Fruit fly (Drosophila melanogaster): ENCODE data around the gene cindr.

cindr gene

DNA sequence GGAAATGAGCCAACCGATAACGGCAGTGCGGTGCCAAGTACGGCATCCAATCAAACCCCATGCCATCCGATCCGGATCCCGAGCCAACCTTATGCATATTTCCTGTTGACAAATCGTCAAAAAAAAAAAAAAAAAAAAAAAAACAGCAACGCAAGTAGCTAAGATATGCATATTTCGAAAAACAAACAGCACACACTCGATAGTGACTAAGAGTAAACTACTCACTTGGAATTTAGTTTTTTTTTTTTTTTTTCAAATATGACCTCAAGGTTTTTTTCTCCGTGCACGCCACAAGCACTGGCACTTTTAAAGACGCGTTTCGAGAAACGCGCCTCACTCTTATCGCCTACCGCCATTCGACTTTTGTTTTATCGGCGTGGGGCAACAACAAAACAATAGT lies 33.2 kb upstream of the cindr start (continued):
- peak; percentile 6 for TF ChIP-seq pdm3 (GFP tag; optimal IDR thresholded peaks at IDR 0.05)
- no peak for TF ChIP-seq dac (GFP tag; optimal IDR thresholded peaks at IDR 0.05)
- TF ChIP-seq Hr39 (GFP tag; optimal IDR thresholded peaks at IDR 0.05) = peak; percentile 2

DNA sequence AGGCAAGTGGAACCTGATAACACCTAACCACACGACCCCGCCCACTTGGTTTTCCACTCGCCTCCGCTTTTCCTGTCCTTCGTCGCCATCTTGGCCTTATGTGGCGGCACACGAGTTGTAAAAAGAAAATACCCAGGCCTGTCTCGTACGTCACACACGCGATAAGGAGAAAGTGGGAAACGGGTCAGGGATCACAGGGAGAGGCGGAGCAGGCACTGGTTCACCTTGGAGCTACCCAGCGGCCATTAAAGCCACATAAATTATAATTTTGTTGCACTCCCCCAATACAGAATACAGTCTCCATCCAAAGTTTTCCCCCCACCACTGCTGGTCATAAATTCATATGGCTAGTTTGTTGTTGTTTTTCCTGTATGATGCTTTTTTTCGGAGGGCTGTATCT lies 32.5 kb upstream of the cindr start:
- TF ChIP-seq svp (GFP tag) (peak; percentile 90), Blimp-1 (GFP tag; optimal IDR thresholded peaks at IDR 0.05) (no peak), CG3032 (tag; optimal IDR thresholded peaks at IDR 0.05) (no peak)

DNA sequence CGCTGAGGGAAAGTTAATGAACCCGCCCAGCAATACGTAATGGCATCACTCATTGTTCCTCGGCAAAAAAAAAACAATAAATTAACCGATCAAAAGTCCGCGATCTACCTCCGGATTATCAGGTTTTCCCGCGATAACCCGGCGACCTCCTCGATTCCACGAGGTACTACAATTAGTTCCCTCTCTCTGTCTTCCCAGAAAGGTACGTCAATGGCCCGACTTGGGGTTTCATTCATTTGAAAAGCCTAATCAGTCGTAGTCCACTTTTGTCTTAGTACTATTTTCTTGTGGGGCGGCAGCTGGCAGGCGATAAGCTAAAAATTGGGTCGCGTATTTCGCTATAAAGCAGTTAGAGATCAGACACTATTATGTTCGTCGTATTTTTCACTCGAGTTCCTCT lies 29.2 kb upstream of the cindr start:
- TF ChIP-seq CG32006 (GFP tag; optimal IDR thresholded peaks at IDR 0.05) (no peak), CG6163 (GFP tag; IDR thresholded peaks at IDR 0.05) (no peak), dac (GFP tag; optimal IDR thresholded peaks at IDR 0.05) (no peak), topi (GFP tag; optimal IDR thresholded peaks at IDR 0.05) (no peak), CG6276 (GFP tag; optimal IDR thresholded peaks at IDR 0.05) (no peak), svp (GFP tag) (peak; percentile 97)

DNA sequence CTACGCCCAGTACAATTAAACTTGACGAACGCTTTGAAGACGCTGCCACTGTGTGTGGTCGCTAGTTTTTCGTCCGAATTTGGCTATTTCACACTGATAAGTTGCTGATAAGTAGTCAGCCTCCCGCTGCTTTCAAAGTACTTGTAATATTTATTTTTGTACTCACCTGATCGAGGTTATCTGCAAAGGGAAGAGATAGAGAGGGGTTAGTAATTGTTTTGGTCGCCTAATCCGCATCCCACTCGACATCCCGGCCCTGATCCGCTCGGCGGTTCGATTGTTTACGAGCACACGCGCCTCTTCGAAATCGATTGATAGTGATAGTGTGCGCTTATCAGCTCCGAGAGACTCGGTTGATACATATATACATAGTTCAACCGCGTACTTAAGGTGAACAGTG lies 28.0 kb upstream of the cindr start:
- TF ChIP-seq fd85E (GFP tag; optimal IDR thresholded peaks at IDR 0.05) (no peak), Hr39 (GFP tag; optimal IDR thresholded peaks at IDR 0.05) (no peak), Sox14 (GFP tag; optimal IDR thresholded peaks at IDR 0.05) (no peak)

DNA sequence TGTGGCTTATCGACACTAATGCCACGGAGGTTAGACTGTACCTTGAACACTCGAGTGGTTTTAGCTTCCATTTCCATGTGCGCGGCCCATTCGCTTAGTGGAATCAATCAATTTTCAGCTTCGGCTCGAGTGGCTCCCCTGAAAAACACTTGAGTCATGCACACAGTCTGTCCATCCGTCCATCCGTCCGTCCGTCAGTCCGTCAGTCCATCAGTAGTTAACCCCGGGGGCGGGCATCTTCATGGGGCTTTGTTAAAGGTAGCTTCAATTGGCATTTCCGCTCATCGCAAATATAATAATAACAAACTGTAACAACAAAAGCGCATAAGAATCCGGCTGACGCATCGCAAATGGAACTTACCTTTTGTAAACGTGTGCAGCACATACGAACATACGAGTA lies 27.3 kb upstream of the cindr start:
- no peak for TF ChIP-seq spab (GFP tag; optimal IDR thresholded peaks at IDR 0.05)
- TF ChIP-seq CG31627 (GFP tag; optimal IDR thresholded peaks at IDR 0.05) = no peak
- TF ChIP-seq CG6808 (GFP tag; optimal IDR thresholded peaks at IDR 0.05) = no peak
- no peak for TF ChIP-seq CG10631 (GFP tag; optimal IDR thresholded peaks at IDR 0.05)
- no peak for TF ChIP-seq Ets21C (GFP tag; optimal IDR thresholded peaks at IDR 0.05)
- no peak for TF ChIP-seq Smox (GFP tag; optimal IDR thresholded peaks at IDR 0.05)
- no peak for TF ChIP-seq acj6 (GFP tag; optimal IDR thresholded peaks at IDR 0.05)
- no peak for TF ChIP-seq ss (GFP tag; optimal IDR thresholded peaks at IDR 0.05)
- TF ChIP-seq Eip75B (GFP tag; optimal IDR thresholded peaks at IDR 0.05) = no peak
- TF ChIP-seq CG8319 (GFP tag; optimal IDR thresholded peaks at IDR 0.05) = no peak
- no peak for TF ChIP-seq CG6854 (GFP tag; optimal IDR thresholded peaks at IDR 0.05)

DNA sequence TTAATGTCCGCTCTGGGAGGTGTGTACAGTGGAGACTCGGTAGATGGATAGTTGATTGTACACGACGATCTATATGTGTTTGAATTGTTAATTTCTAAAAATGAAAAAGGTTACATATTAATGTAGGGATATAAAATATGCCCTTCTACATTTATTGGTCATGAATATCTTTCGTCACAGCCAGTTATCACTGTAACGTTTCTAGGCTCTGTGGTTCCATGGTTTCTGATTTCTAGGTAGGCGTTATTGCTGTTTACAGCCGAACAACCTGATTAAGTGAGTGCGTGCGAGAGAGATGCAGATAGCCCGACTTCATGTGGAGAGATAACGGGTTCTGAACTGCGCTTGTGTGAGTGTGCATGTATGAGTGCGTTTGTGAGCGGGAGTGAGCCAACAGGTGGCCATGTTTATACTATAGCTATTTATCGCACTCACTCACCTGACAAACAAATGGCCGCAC lies 26.7 kb upstream of the cindr start:
- peak; percentile 86 for TF ChIP-seq topi (GFP tag; optimal IDR thresholded peaks at IDR 0.05)
- TF ChIP-seq fd85E (GFP tag; optimal IDR thresholded peaks at IDR 0.05) = peak; percentile 75
- TF ChIP-seq CG4318 (GFP tag; optimal IDR thresholded peaks at IDR 0.05) = peak; percentile 85
- TF ChIP-seq dsx (GFP tag; optimal IDR thresholded peaks at IDR 0.05; ENCODE audit: poor library complexity, severe bottlenecking) = peak; percentile 93
- TF ChIP-seq acj6 (GFP tag; optimal IDR thresholded peaks at IDR 0.05) = peak; percentile 93
- peak; percentile 89 to 95 for TF ChIP-seq ss (GFP tag; optimal IDR thresholded peaks at IDR 0.05)
- peak; percentile 90 for TF ChIP-seq net (GFP tag; optimal IDR thresholded peaks at IDR 0.05)
- peak; percentile 92 for TF ChIP-seq CG9139 (GFP tag; optimal IDR thresholded peaks at IDR 0.05)
- TF ChIP-seq Eip78C (GFP tag) = peak; percentile 96
- peak; percentile 84 for TF ChIP-seq Smox (GFP tag; optimal IDR thresholded peaks at IDR 0.05)
- TF ChIP-seq CG6792 (GFP tag; optimal IDR thresholded peaks at IDR 0.05) = peak; percentile 92
- peak; percentile 81 for TF ChIP-seq CG16779 (tag; optimal IDR thresholded peaks at IDR 0.05)
- TF ChIP-seq CG8319 (GFP tag; optimal IDR thresholded peaks at IDR 0.05) = peak; percentile 82
- peak; percentile 95 for TF ChIP-seq CG10631 (GFP tag; optimal IDR thresholded peaks at IDR 0.05)
- peak; percentile 72 for TF ChIP-seq Met (GFP tag; optimal IDR thresholded peaks at IDR 0.05)
- TF ChIP-seq CG3032 (tag; optimal IDR thresholded peaks at IDR 0.05) = peak; percentile 94
- peak; percentile 94 for TF ChIP-seq CG1621 (tag; optimal IDR thresholded peaks at IDR 0.05)
- peak; percentile 94 for TF ChIP-seq fd59A (GFP tag; optimal IDR thresholded peaks at IDR 0.05)
- TF ChIP-seq CG6808 (GFP tag; optimal IDR thresholded peaks at IDR 0.05) = peak; percentile 91
- TF ChIP-seq CG8632 (GFP tag; optimal IDR thresholded peaks at IDR 0.05) = peak; percentile 83
- peak; percentile 42 for TF ChIP-seq Blimp-1 (GFP tag; optimal IDR thresholded peaks at IDR 0.05)
- TF ChIP-seq svp (GFP tag) = peak; percentile 97
- peak; percentile 89 for TF ChIP-seq esn (GFP tag; optimal IDR thresholded peaks at IDR 0.05)
- peak; percentile 95 for TF ChIP-seq CG15336 (GFP tag; IDR thresholded peaks at IDR 0.05)
- peak; percentile 69 for TF ChIP-seq Hr38 (GFP tag; optimal IDR thresholded peaks at IDR 0.05)
- TF ChIP-seq Sox15 (GFP tag; optimal IDR thresholded peaks at IDR 0.05) = peak; percentile 84
- TF ChIP-seq achi (GFP tag; optimal IDR thresholded peaks at IDR 0.05) = peak; percentile 93
- TF ChIP-seq Ets21C (GFP tag; optimal IDR thresholded peaks at IDR 0.05) = peak; percentile 74
- TF ChIP-seq lz (GFP tag; optimal IDR thresholded peaks at IDR 0.05) = peak; percentile 85
- peak; percentile 97 for TF ChIP-seq eg (GFP tag; IDR thresholded peaks at IDR 0.05)
